Worm (Caenorhabditis elegans): ENCODE data around the gene umps-1.

DNA sequence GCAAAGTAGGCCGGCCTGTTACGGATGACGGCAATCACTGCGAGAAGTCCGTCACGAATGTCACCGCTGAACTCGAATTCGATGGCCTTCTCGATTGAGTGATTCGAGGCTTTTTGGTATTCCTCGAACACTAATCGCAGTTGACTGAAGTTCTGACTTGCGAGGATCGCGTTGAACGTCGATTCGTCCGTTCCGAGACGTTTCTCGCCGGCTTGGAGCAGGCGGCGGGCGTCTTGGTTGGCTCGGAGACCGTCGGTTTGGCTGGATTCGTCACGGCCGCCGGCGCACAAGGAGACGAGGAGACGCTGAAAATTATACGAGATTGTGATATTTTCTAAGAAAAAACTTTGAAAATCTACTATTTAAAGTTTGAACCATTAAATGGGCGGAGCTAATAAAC, 31.1 kb downstream of the umps-1 start:
- TF ChIP-seq klf-2 (GFP tag; conservative IDR thresholded peaks at IDR 0.05) = no peak
- no peak for TF ChIP-seq med-1 (GFP tag; optimal IDR thresholded peaks at IDR 0.05; ENCODE audit: insufficient read depth)

Measured in whole organism, midembryonic.